Fruit fly (Drosophila melanogaster) whole organism, embryonic: ENCODE measurements around the gene CG1628.
A peak's percentile ranks its signal among the peaks of the same experiment; 100 is the strongest.

Source experiments
- BtbVII ChIP-seq: fragments of 200-800 bp; sonication (Bioruptor generic); optimal IDR thresholded peaks from 3 replicates; lab custom pipeline; 2017; ENCODE audit warnings: missing biosample characterization, mild to moderate bottlenecking, missing genetic modification characterization
- Bteb2 ChIP-seq: fragments of 200-800 bp; sonication (Bioruptor generic); optimal IDR thresholded peaks from 2 replicates; lab custom pipeline; 2016; ENCODE audit warnings: missing biosample characterization, missing genetic modification characterization
- CG10321 ChIP-seq: fragments of 200-800 bp; sonication (Bioruptor generic); IDR thresholded peaks from 2 replicates; pipeline ENCODE4 v1.3.6; 2022; ENCODE audit warnings: missing biosample characterization, missing genetic modification characterization
- CG10462 ChIP-seq: fragments of 200-800 bp; sonication (Bioruptor generic); optimal IDR thresholded peaks from 2 replicates; lab custom pipeline; 2016; ENCODE audit warnings: missing biosample characterization, missing genetic modification characterization
- CG11247 ChIP-seq: fragments of 200-800 bp; sonication (Bioruptor generic); IDR thresholded peaks from 2 replicates; pipeline ENCODE4 v1.3.6; 2022; ENCODE audit warnings: missing biosample characterization, missing genetic modification characterization
- CG11723 ChIP-seq: fragments of 200-800 bp; sonication (Bioruptor generic); optimal IDR thresholded peaks from 2 replicates; lab custom pipeline; 2017; ENCODE audit warnings: missing biosample characterization, mild to moderate bottlenecking, missing genetic modification characterization
- CG12769 ChIP-seq: fragments of 200-800 bp; sonication (Bioruptor generic); optimal IDR thresholded peaks from 2 replicates; lab custom pipeline; 2019; ENCODE audit warnings: missing biosample characterization, mild to moderate bottlenecking, missing genetic modification characterization, moderate library complexity
- CG12942 ChIP-seq: fragments of 200-800 bp; sonication (Bioruptor generic); optimal IDR thresholded peaks from 3 replicates; lab custom pipeline; 2016; ENCODE audit warnings: missing biosample characterization, missing genetic modification characterization
- CG13775 ChIP-seq: fragments of 200-800 bp; sonication (Bioruptor generic); optimal IDR thresholded peaks from 3 replicates; lab custom pipeline; 2017; ENCODE audit warnings: missing biosample characterization, mild to moderate bottlenecking, missing genetic modification characterization
- CG14014 ChIP-seq: fragments of 200-800 bp; sonication (Bioruptor generic); IDR thresholded peaks from 2 replicates; pipeline ENCODE4 v1.3.6; 2022; ENCODE audit warnings: missing biosample characterization, missing genetic modification characterization
- CG15073 ChIP-seq: fragments of 200-800 bp; sonication (Bioruptor generic); optimal IDR thresholded peaks from 2 replicates; lab custom pipeline; 2016; ENCODE audit warnings: missing biosample characterization, missing genetic modification characterization
- CG1647 ChIP-seq: fragments of 200-800 bp; sonication (Bioruptor generic); optimal IDR thresholded peaks from 3 replicates; lab custom pipeline; 2016; ENCODE audit warnings: missing biosample characterization, missing genetic modification characterization
- CG18764 ChIP-seq: fragments of 200-800 bp; sonication (Bioruptor generic); optimal IDR thresholded peaks from 3 replicates; lab custom pipeline; 2016; ENCODE audit warnings: missing biosample characterization, missing genetic modification characterization
- CG2712 ChIP-seq: fragments of 200-800 bp; optimal IDR thresholded peaks from 3 replicates; lab custom pipeline; 2019; ENCODE audit warnings: missing biosample characterization, mild to moderate bottlenecking, missing genetic modification characterization, moderate library complexity
- CG3281 ChIP-seq: fragments of 200-800 bp; sonication (Bioruptor generic); optimal IDR thresholded peaks from 3 replicates; lab custom pipeline; 2017; ENCODE audit warnings: missing biosample characterization, mild to moderate bottlenecking, missing genetic modification characterization
- CG34376 ChIP-seq: fragments of 200-800 bp; sonication (Bioruptor generic); optimal IDR thresholded peaks from 2 replicates; lab custom pipeline; 2018; ENCODE audit warnings: missing biosample characterization, mild to moderate bottlenecking, missing genetic modification characterization
- CG34422 ChIP-seq: fragments of 200-800 bp; sonication (Bioruptor generic); IDR thresholded peaks from 3 replicates; pipeline ENCODE4 v1.3.6; 2022; ENCODE audit warnings: missing biosample characterization, missing genetic modification characterization
- CG4328 ChIP-seq: fragments of 200-800 bp; sonication (Bioruptor generic); optimal IDR thresholded peaks from 3 replicates; lab custom pipeline; 2017; ENCODE audit warnings: missing biosample characterization, missing genetic modification reagents, missing genetic modification characterization
- CG6765 ChIP-seq: fragments of 200-800 bp; sonication (Bioruptor generic); optimal IDR thresholded peaks from 3 replicates; lab custom pipeline; 2017; ENCODE audit warnings: missing biosample characterization, mild to moderate bottlenecking, missing genetic modification characterization
- CG6791 ChIP-seq: fragments of 200-800 bp; sonication (Bioruptor generic); IDR thresholded peaks from 3 replicates; pipeline ENCODE4 v1.3.6; 2022; ENCODE audit warnings: missing biosample characterization, missing genetic modification characterization; ENCODE audit not compliant: partially characterized antibody
- CG6854 ChIP-seq: fragments of 200-800 bp; sonication (Bioruptor generic); optimal IDR thresholded peaks from 3 replicates; lab custom pipeline; 2017; ENCODE audit warnings: missing biosample characterization, mild to moderate bottlenecking, missing genetic modification characterization
- CG7839 ChIP-seq: fragments of 200-800 bp; sonication (Bioruptor generic); optimal IDR thresholded peaks from 3 replicates; lab custom pipeline; 2018; ENCODE audit warnings: missing biosample characterization, mild to moderate bottlenecking, missing genetic modification characterization, moderate library complexity
- CG8944 ChIP-seq: fragments of 200-800 bp; sonication (Bioruptor generic); optimal IDR thresholded peaks from 3 replicates; lab custom pipeline; 2016; ENCODE audit warnings: missing biosample characterization, missing genetic modification characterization
- D19A ChIP-seq: fragments of 200-800 bp; optimal IDR thresholded peaks from 3 replicates; lab custom pipeline; 2019; ENCODE audit warnings: missing biosample characterization, mild to moderate bottlenecking, missing genetic modification characterization, moderate library complexity
- Dbx ChIP-seq: fragments of 200-800 bp; sonication (Bioruptor generic); IDR thresholded peaks from 3 replicates; pipeline ENCODE4 v1.3.6; 2022; ENCODE audit warnings: missing biosample characterization, missing genetic modification characterization
- E2f1 ChIP-seq: fragments of 200-800 bp; sonication (Bioruptor generic); IDR thresholded peaks from 2 replicates; pipeline ENCODE4 v1.3.6; 2022; ENCODE audit warnings: missing biosample characterization, missing genetic modification characterization
- Ets65A ChIP-seq: fragments of 200-800 bp; sonication (Bioruptor generic); peaks from one replicate; lab custom pipeline; 2016; ENCODE audit warnings: missing biosample characterization, missing genetic modification characterization
- Fer1 ChIP-seq: fragments of 200-800 bp; sonication (Bioruptor generic); optimal IDR thresholded peaks from 2 replicates; lab custom pipeline; 2017; ENCODE audit warnings: missing biosample characterization, mild to moderate bottlenecking, missing genetic modification characterization
- Fer3 ChIP-seq: fragments of 200-800 bp; sonication (Bioruptor generic); optimal IDR thresholded peaks from 2 replicates; lab custom pipeline; 2018; ENCODE audit warnings: missing biosample characterization, mild to moderate bottlenecking, missing genetic modification characterization, moderate library complexity
- Gsc ChIP-seq: fragments of 200-800 bp; sonication (Bioruptor generic); IDR thresholded peaks from 2 replicates; pipeline ENCODE4 v1.3.6; 2022; ENCODE audit warnings: missing biosample characterization, missing genetic modification characterization
- Gug ChIP-seq: fragments of 200-800 bp; sonication (Bioruptor generic); IDR thresholded peaks from 4 replicates; pipeline ENCODE4 v1.3.6; 2022; ENCODE audit warnings: missing biosample characterization, missing genetic modification characterization
- H15 ChIP-seq: fragments of 200-800 bp; sonication (Bioruptor generic); IDR thresholded peaks from 3 replicates; pipeline ENCODE4 v1.3.6; 2022; ENCODE audit warnings: missing biosample characterization, missing genetic modification characterization
- HLHmδ ChIP-seq: fragments of 200-800 bp; sonication (Bioruptor generic); optimal IDR thresholded peaks from 2 replicates; lab custom pipeline; 2018; ENCODE audit warnings: missing biosample characterization, mild to moderate bottlenecking, missing genetic modification characterization, moderate library complexity
- Hmx ChIP-seq: fragments of 200-800 bp; sonication (Bioruptor generic); optimal IDR thresholded peaks from 2 replicates; lab custom pipeline; 2016; ENCODE audit warnings: missing biosample characterization, missing genetic modification characterization
- MESR4 ChIP-seq: fragments of 200-800 bp; sonication (Bioruptor generic); optimal IDR thresholded peaks from 2 replicates; lab custom pipeline; 2018; ENCODE audit warnings: missing biosample characterization, mild to moderate bottlenecking, missing genetic modification characterization, moderate library complexity
- Rfx ChIP-seq: fragments of 200-800 bp; sonication (Bioruptor generic); IDR thresholded peaks from 2 replicates; pipeline ENCODE4 v1.3.6; 2022; ENCODE audit warnings: missing biosample characterization, missing genetic modification characterization
- Sin3A ChIP-seq: fragments of >200 bp; optimal IDR thresholded peaks from 2 replicates; lab custom pipeline; 2018
- Xrp1 ChIP-seq: fragments of 200-800 bp; sonication (Bioruptor generic); IDR thresholded peaks from 2 replicates; pipeline ENCODE4 v1.3.6; 2022; ENCODE audit warnings: missing biosample characterization, missing genetic modification characterization
- amos ChIP-seq: fragments of 200-800 bp; sonication (Bioruptor generic); IDR thresholded peaks from 2 replicates; pipeline ENCODE4 v1.3.6; 2022; ENCODE audit warnings: missing biosample characterization, missing genetic modification characterization; ENCODE audit not compliant: partially characterized antibody
- az2 ChIP-seq: fragments of 200-800 bp; sonication (Bioruptor generic); optimal IDR thresholded peaks from 3 replicates; lab custom pipeline; 2016; ENCODE audit warnings: missing biosample characterization, missing genetic modification characterization
- cwo ChIP-seq: fragments of 200-800 bp; sonication (Bioruptor generic); optimal IDR thresholded peaks from 3 replicates; lab custom pipeline; 2017; ENCODE audit warnings: missing biosample characterization, missing genetic modification characterization, mild to moderate bottlenecking, moderate library complexity, missing genetic modification reagents
- emc ChIP-seq: fragments of 200-800 bp; sonication (Bioruptor generic); optimal IDR thresholded peaks from 2 replicates; lab custom pipeline; 2016; ENCODE audit warnings: missing biosample characterization, missing genetic modification characterization
- kah ChIP-seq: fragments of 200-800 bp; sonication (Bioruptor generic); optimal IDR thresholded peaks from 2 replicates; lab custom pipeline; 2018; ENCODE audit warnings: missing biosample characterization, mild to moderate bottlenecking, missing genetic modification characterization
- prd ChIP-seq, 3 experiments: fragments of >200 bp in 2 of 3; fragments of 200-800 bp in 1 of 3; sonication (Bioruptor generic) in 1 of 3; optimal IDR thresholded peaks in 2 of 3; IDR thresholded peaks in 1 of 3; 2 replicates in 2 of 3; 3 replicates in 1 of 3; pipeline versions ENCODE4 v1.3.6 to Lab custom; 2017 to 2022; ENCODE audit warnings: missing biosample characterization in 1 of 3, missing genetic modification characterization in 1 of 3
- ranshi ChIP-seq: fragments of 200-800 bp; sonication (Bioruptor generic); IDR thresholded peaks from 2 replicates; pipeline ENCODE4 v1.3.6; 2022; ENCODE audit warnings: missing biosample characterization, missing genetic modification characterization
- sna ChIP-seq: fragments of 200-800 bp; sonication (Bioruptor generic); IDR thresholded peaks from 2 replicates; pipeline ENCODE4 v1.3.6; 2022; ENCODE audit warnings: missing biosample characterization, missing genetic modification characterization; ENCODE audit not compliant: partially characterized antibody
- sqz ChIP-seq: fragments of 200-800 bp; sonication (Bioruptor generic); optimal IDR thresholded peaks from 3 replicates; lab custom pipeline; 2018; ENCODE audit warnings: missing biosample characterization, mild to moderate bottlenecking, missing genetic modification characterization
- trem ChIP-seq: fragments of 200-800 bp; optimal IDR thresholded peaks from 3 replicates; lab custom pipeline; 2019; ENCODE audit warnings: missing biosample characterization, mild to moderate bottlenecking, missing genetic modification characterization, moderate library complexity
- tx ChIP-seq: fragments of 200-800 bp; sonication (Bioruptor generic); optimal IDR thresholded peaks from 2 replicates; lab custom pipeline; 2016; ENCODE audit warnings: missing biosample characterization, missing genetic modification characterization
- vfl ChIP-seq: fragments of 200-800 bp; sonication (Bioruptor generic); optimal IDR thresholded peaks from 2 replicates; lab custom pipeline; 2016; ENCODE audit warnings: missing biosample characterization, missing genetic modification characterization
- vvl ChIP-seq: fragments of 200-800 bp; sonication (Bioruptor generic); IDR thresholded peaks from 2 replicates; pipeline ENCODE4 v1.3.6; 2022; ENCODE audit warnings: missing biosample characterization, missing genetic modification characterization

The CG1628 gene

dm6 chrX:10601479-10601921 is 1.0 kb downstream of the CG1628 start (continued):
- peak; percentile 65 for TF ChIP-seq CG12769 (tag; lab: Kevin White, UChicago)
- no peak for TF ChIP-seq CG12942 (GFP tag; lab: Kevin White, UChicago)
- no peak for TF ChIP-seq prd (optimal IDR thresholded peaks at IDR 0.05; lab: Kevin White, UChicago)
- peak; percentile 73; the same call in 2 of the 3 replicates for TF ChIP-seq prd (GFP tag; IDR thresholded peaks at IDR 0.05; lab: Robert Waterston, UW)
- TF ChIP-seq Rfx = peak; percentile 73
- TF ChIP-seq Dbx (GFP tag; lab: Robert Waterston, UW) = peak; percentile 46; the same call in 2 of the 3 replicates
- TF ChIP-seq CG10462 (GFP tag; lab: Kevin White, UChicago) = no peak
- peak; percentile 4 for TF ChIP-seq CG4328
- peak; percentile 40 for TF ChIP-seq Fer3 (tag; lab: Kevin White, UChicago)
- TF ChIP-seq CG2712 = peak; percentile 49
- TF ChIP-seq CG10321 = no peak
- TF ChIP-seq Hmx = no peak
- peak; percentile 55; the same call in 2 of the 3 replicates for TF ChIP-seq CG34422 (GFP tag; lab: Robert Waterston, UW)
- TF ChIP-seq CG8944 = peak; percentile 9
- TF ChIP-seq sna (GFP tag; lab: Robert Waterston, UW) = no peak
- peak; percentile 7; the same call in 1 of the 2 replicates for TF ChIP-seq CG11247 (GFP tag; lab: Robert Waterston, UW)
- peak; percentile 38; the same call in 1 of the 3 replicates for TF ChIP-seq H15 (GFP tag; lab: Robert Waterston, UW)
- TF ChIP-seq vvl (GFP tag; lab: Robert Waterston, UW) = peak; percentile 56; the same call in 1 of the 2 replicates
- TF ChIP-seq CG13775 (GFP tag; lab: Kevin White, UChicago) = peak; percentile 40
- no peak for TF ChIP-seq Fer1 (GFP tag; lab: Kevin White, UChicago)
- no peak for TF ChIP-seq BtbVII (GFP tag; lab: Kevin White, UChicago)
- peak; percentile 50 for TF ChIP-seq amos (GFP tag; lab: Robert Waterston, UW)
- TF ChIP-seq CG15073 (GFP tag; lab: Kevin White, UChicago) = no peak
- TF ChIP-seq CG1647 (GFP tag; lab: Kevin White, UChicago) = no peak
- TF ChIP-seq CG11723 = peak; percentile 10
- peak; percentile 42; the same call in 1 of the 2 replicates for TF ChIP-seq Xrp1 (GFP tag; lab: Robert Waterston, UW)
- peak; percentile 12 for TF ChIP-seq CG6791 (GFP tag; lab: Robert Waterston, UW)
- peak; percentile 4 for TF ChIP-seq vfl (GFP tag; lab: Kevin White, UChicago)
- no peak for TF ChIP-seq trem (tag; lab: Kevin White, UChicago)
- TF ChIP-seq CG6765 (GFP tag; lab: Kevin White, UChicago) = peak; percentile 32
- peak; percentile 46 for TF ChIP-seq CG7839 (tag; lab: Kevin White, UChicago)
- peak; percentile 53 for TF ChIP-seq az2 (GFP tag; lab: Kevin White, UChicago)
- peak; percentile 52; the same call in 1 of the 2 replicates for TF ChIP-seq CG14014 (GFP tag; lab: Robert Waterston, UW)
- no peak for TF ChIP-seq CG6854 (GFP tag; lab: Kevin White, UChicago)
- no peak for TF ChIP-seq HLHmδ
- TF ChIP-seq D19A = no peak
- TF ChIP-seq Sin3A (lab: Kevin White, UChicago) = no peak
- TF ChIP-seq Ets65A (GFP tag; lab: Kevin White, UChicago) = peak; percentile 61
- TF ChIP-seq Gsc (GFP tag; lab: Robert Waterston, UW) = no peak
- TF ChIP-seq MESR4 (GFP tag; lab: Kevin White, UChicago) = no peak
- peak; percentile 38 for TF ChIP-seq CG34376 (GFP tag; lab: Kevin White, UChicago)
- TF ChIP-seq CG18764 (GFP tag; lab: Kevin White, UChicago) = peak; percentile 3
- TF ChIP-seq CG3281 (GFP tag; lab: Kevin White, UChicago) = peak; percentile 20
- peak; percentile 82 for TF ChIP-seq Gug (GFP tag; lab: Robert Waterston, UW)
- TF ChIP-seq kah (GFP tag; lab: Kevin White, UChicago) = no peak
- no peak for TF ChIP-seq tx
- TF ChIP-seq E2f1 (GFP tag; lab: Robert Waterston, UW) = peak; percentile 25; the same call in 1 of the 2 replicates
- peak; percentile 9 for TF ChIP-seq sqz (GFP tag; lab: Kevin White, UChicago)
- peak; percentile 24; the same call in 1 of the 2 replicates for TF ChIP-seq ranshi (GFP tag; lab: Robert Waterston, UW)
- TF ChIP-seq emc = no peak
- TF ChIP-seq cwo = no peak
- TF ChIP-seq Bteb2 (GFP tag; lab: Kevin White, UChicago) = no peak
